Worm (Caenorhabditis elegans): ENCODE measurements around the gene rabs-5.

DNA sequence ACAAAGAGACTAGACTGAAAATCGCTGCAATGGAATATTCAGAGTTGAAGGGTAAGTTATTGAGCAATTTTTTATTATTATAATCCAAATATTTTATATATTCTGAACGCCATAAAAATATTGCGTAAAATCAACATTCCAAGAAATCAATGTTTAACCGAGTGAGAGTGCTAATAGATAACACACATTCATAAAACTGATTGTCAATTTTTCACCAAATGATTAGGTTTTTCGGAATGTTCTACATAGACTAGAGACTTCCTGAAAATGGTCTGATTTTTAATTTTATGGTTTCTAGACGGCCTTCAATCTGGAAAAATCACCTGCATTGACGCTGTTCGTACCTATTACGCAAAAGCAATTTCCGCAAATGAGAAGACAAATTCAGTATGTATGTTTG lies 45.3 kb upstream of the rabs-5 start:
- no peak for TF ChIP-seq hmg-4 (GFP tag; optimal IDR thresholded peaks at IDR 0.05)
- no peak for TF ChIP-seq F13C5.2 (tag; optimal IDR thresholded peaks at IDR 0.05)
- no peak for TF ChIP-seq tbx-11 (GFP tag; IDR thresholded peaks at IDR 0.05)

All from whole organism, early embryonic.